Fruit fly (Drosophila melanogaster) whole organism, embryonic: Measurements from ENCODE around the gene mRpL12.

Experiments used
- CG10321 ChIP-seq: fragments of 200-800 bp; sonication (Bioruptor generic); IDR thresholded peaks from 2 replicates; pipeline ENCODE4 v1.3.6; 2022; ENCODE audit warnings: missing biosample characterization, missing genetic modification characterization
- CG10543 ChIP-seq: fragments of 200-800 bp; sonication (Bioruptor generic); optimal IDR thresholded peaks from 3 replicates; lab custom pipeline; 2017; ENCODE audit warnings: missing biosample characterization, mild to moderate bottlenecking, missing genetic modification characterization, moderate library complexity
- CG11504 ChIP-seq: fragments of 200-800 bp; sonication (Bioruptor generic); optimal IDR thresholded peaks from 3 replicates; lab custom pipeline; 2019; ENCODE audit warnings: missing biosample characterization, mild to moderate bottlenecking, missing genetic modification characterization, moderate library complexity
- CG18011 ChIP-seq: fragments of 200-800 bp; sonication (Bioruptor generic); optimal IDR thresholded peaks from 2 replicates; lab custom pipeline; 2017; ENCODE audit warnings: missing biosample characterization, missing genetic modification characterization, mild to moderate bottlenecking, moderate library complexity, missing genotype
- CG31224 ChIP-seq: fragments of 200-800 bp; sonication (Bioruptor generic); IDR thresholded peaks from 2 replicates; pipeline ENCODE4 v1.3.6; 2022; ENCODE audit warnings: missing biosample characterization, missing genetic modification characterization
- CG3407 ChIP-seq: fragments of 200-800 bp; sonication (Bioruptor generic); optimal IDR thresholded peaks from 2 replicates; lab custom pipeline; 2018; ENCODE audit warnings: missing biosample characterization, mild to moderate bottlenecking, missing genetic modification characterization
- CG42726 ChIP-seq: fragments of 200-800 bp; sonication (Bioruptor generic); IDR thresholded peaks from 2 replicates; pipeline ENCODE4 v1.3.6; 2022; ENCODE audit warnings: missing biosample characterization, missing genetic modification characterization; ENCODE audit not compliant: partially characterized antibody
- CG5953 ChIP-seq: fragments of 200-800 bp; sonication (Bioruptor generic); IDR thresholded peaks from 2 replicates; pipeline ENCODE4 v1.3.6; 2022; ENCODE audit warnings: missing biosample characterization, missing genetic modification characterization
- CG7372 ChIP-seq: fragments of 200-800 bp; sonication (Bioruptor generic); IDR thresholded peaks from 2 replicates; pipeline ENCODE4 v1.3.6; 2022; ENCODE audit warnings: missing biosample characterization, missing genetic modification characterization
- Dad ChIP-seq: fragments of 200-800 bp; sonication (Bioruptor generic); optimal IDR thresholded peaks from 3 replicates; lab custom pipeline; 2016; ENCODE audit warnings: missing biosample characterization, missing genetic modification characterization
- E2f1 ChIP-seq: fragments of 200-800 bp; sonication (Bioruptor generic); IDR thresholded peaks from 2 replicates; pipeline ENCODE4 v1.3.6; 2022; ENCODE audit warnings: missing biosample characterization, missing genetic modification characterization
- Hr39 ChIP-seq: fragments of >200 bp; optimal IDR thresholded peaks from 2 replicates; lab custom pipeline; 2017
- Hr78 ChIP-seq, 2 experiments: fragments of 200-800 bp in 1 of 2; fragments of >200 bp in 1 of 2; sonication (Bioruptor generic) in 1 of 2; optimal IDR thresholded peaks; 2 replicates each; lab custom pipeline; 2017 to 2019; ENCODE audit warnings: missing biosample characterization in 2 of 2, missing genetic modification characterization in 2 of 2, mild to moderate bottlenecking in 1 of 2, moderate library complexity in 1 of 2
- Jarid2 ChIP-seq: fragments of 200-800 bp; sonication (Bioruptor generic); optimal IDR thresholded peaks from 3 replicates; lab custom pipeline; 2017; ENCODE audit warnings: mild to moderate bottlenecking, missing biosample characterization, missing genetic modification reagents, missing genetic modification characterization
- MBD-R2 ChIP-seq: fragments of 200-800 bp; sonication (Bioruptor generic); IDR thresholded peaks from 2 replicates; pipeline ENCODE4 v1.3.6; 2022; ENCODE audit warnings: missing biosample characterization, missing genetic modification characterization
- MTF-1 ChIP-seq: fragments of 200-800 bp; sonication (Bioruptor generic); optimal IDR thresholded peaks from 2 replicates; lab custom pipeline; 2018; ENCODE audit warnings: missing biosample characterization, mild to moderate bottlenecking, missing genetic modification characterization, borderline replicate concordance
- NC2α ChIP-seq: fragments of 200-800 bp; sonication (Bioruptor generic); optimal IDR thresholded peaks from 2 replicates; lab custom pipeline; 2016; ENCODE audit warnings: missing biosample characterization, missing genetic modification characterization
- NC2β ChIP-seq: fragments of 200-800 bp; sonication (Bioruptor generic); optimal IDR thresholded peaks from 2 replicates; lab custom pipeline; 2016; ENCODE audit warnings: missing biosample characterization, missing genetic modification characterization
- Optix ChIP-seq: fragments of 200-800 bp; sonication (Bioruptor generic); IDR thresholded peaks from 3 replicates; pipeline ENCODE4 v1.3.6; 2022; ENCODE audit warnings: missing biosample characterization, missing genetic modification characterization
- Poxn ChIP-seq: fragments of 200-800 bp; sonication (Bioruptor generic); IDR thresholded peaks from 2 replicates; pipeline ENCODE4 v1.3.6; 2022; ENCODE audit warnings: missing biosample characterization, missing genetic modification characterization
- Rx ChIP-seq: fragments of 200-800 bp; sonication (Bioruptor generic); IDR thresholded peaks from 2 replicates; pipeline ENCODE4 v1.3.6; 2022; ENCODE audit warnings: missing biosample characterization, missing genetic modification characterization
- Tbp ChIP-seq: fragments of >200 bp; optimal IDR thresholded peaks from 2 replicates; lab custom pipeline; 2018; ENCODE audit warnings: missing biosample characterization, missing genetic modification characterization
- al ChIP-seq: fragments of 200-800 bp; sonication (Bioruptor generic); IDR thresholded peaks from 2 replicates; pipeline ENCODE4 v1.3.6; 2022; ENCODE audit warnings: missing biosample characterization, missing genetic modification characterization
- bbx ChIP-seq: fragments of 200-800 bp; sonication (Bioruptor generic); IDR thresholded peaks from 2 replicates; pipeline ENCODE4 v1.3.6; 2022; ENCODE audit warnings: missing biosample characterization, missing genetic modification characterization; ENCODE audit not compliant: partially characterized antibody
- btn ChIP-seq: fragments of 200-800 bp; sonication (Bioruptor generic); optimal IDR thresholded peaks from 2 replicates; lab custom pipeline; 2016; ENCODE audit warnings: missing biosample characterization, missing genetic modification characterization
- chm ChIP-seq: fragments of 200-800 bp; sonication (Bioruptor generic); IDR thresholded peaks from 2 replicates; pipeline ENCODE4 v1.3.6; 2022; ENCODE audit warnings: missing biosample characterization, missing genetic modification characterization
- crp ChIP-seq, 2 experiments: fragments of 200-800 bp; sonication (Bioruptor generic); optimal IDR thresholded peaks; 2 replicates in 1 of 2; 3 replicates in 1 of 2; lab custom pipeline; 2017; ENCODE audit warnings: missing biosample characterization in 2 of 2, missing genetic modification characterization in 2 of 2, mild to moderate bottlenecking in 1 of 2, moderate library complexity in 1 of 2
- dm ChIP-seq: fragments of 200-800 bp; sonication (Bioruptor generic); optimal IDR thresholded peaks from 3 replicates; lab custom pipeline; 2016; ENCODE audit warnings: missing biosample characterization, missing genetic modification characterization
- dpn ChIP-seq, 2 experiments: fragments of 200-800 bp; sonication (Bioruptor generic); optimal IDR thresholded peaks; 3 replicates each; lab custom pipeline; 2016; ENCODE audit warnings: missing biosample characterization in 2 of 2, missing genetic modification characterization in 2 of 2
- esg ChIP-seq: fragments of 200-800 bp; sonication (Bioruptor generic); conservative IDR thresholded peaks from 2 replicates; pipeline ENCODE4 v1.3.6; 2022; ENCODE audit warnings: missing biosample characterization, missing genetic modification characterization
- exex ChIP-seq: fragments of 200-800 bp; sonication (Bioruptor generic); optimal IDR thresholded peaks from 4 replicates; lab custom pipeline; 2018; ENCODE audit warnings: missing biosample characterization, mild to moderate bottlenecking, missing genetic modification characterization, moderate library complexity
- eyg ChIP-seq: fragments of 200-800 bp; sonication (Bioruptor generic); optimal IDR thresholded peaks from 3 replicates; lab custom pipeline; 2016; ENCODE audit warnings: missing biosample characterization, missing genetic modification characterization
- gce ChIP-seq: fragments of 200-800 bp; sonication (Bioruptor generic); IDR thresholded peaks from 3 replicates; pipeline ENCODE4 v1.3.6; 2022; ENCODE audit warnings: missing biosample characterization, missing genetic modification characterization
- gcm ChIP-seq: fragments of 200-800 bp; sonication (Bioruptor generic); optimal IDR thresholded peaks from 2 replicates; lab custom pipeline; 2019; ENCODE audit warnings: missing biosample characterization, mild to moderate bottlenecking, missing genetic modification characterization, moderate library complexity
- lmd ChIP-seq: fragments of 200-800 bp; sonication (Bioruptor generic); IDR thresholded peaks from 2 replicates; pipeline ENCODE4 v1.3.6; 2022; ENCODE audit warnings: missing biosample characterization, missing genetic modification characterization
- maf-S ChIP-seq: fragments of 200-800 bp; sonication (Bioruptor generic); optimal IDR thresholded peaks from 2 replicates; lab custom pipeline; 2016; ENCODE audit warnings: missing biosample characterization, missing genetic modification characterization
- psq ChIP-seq: fragments of 200-800 bp; sonication (Bioruptor generic); optimal IDR thresholded peaks from 2 replicates; lab custom pipeline; 2017; ENCODE audit warnings: missing biosample characterization, missing genetic modification characterization
- pum ChIP-seq: fragments of 200-800 bp; sonication (Bioruptor generic); optimal IDR thresholded peaks from 2 replicates; lab custom pipeline; 2016; ENCODE audit warnings: missing biosample characterization, missing genetic modification characterization
- ranshi ChIP-seq: fragments of 200-800 bp; sonication (Bioruptor generic); IDR thresholded peaks from 2 replicates; pipeline ENCODE4 v1.3.6; 2022; ENCODE audit warnings: missing biosample characterization, missing genetic modification characterization
- salm ChIP-seq: fragments of 200-800 bp; sonication (Bioruptor generic); optimal IDR thresholded peaks from 2 replicates; lab custom pipeline; 2018; ENCODE audit warnings: missing biosample characterization, mild to moderate bottlenecking, missing genetic modification characterization
- schlank ChIP-seq: fragments of 200-800 bp; sonication (Bioruptor generic); optimal IDR thresholded peaks from 2 replicates; lab custom pipeline; 2018; ENCODE audit warnings: missing biosample characterization, mild to moderate bottlenecking, missing genetic modification characterization
- sima ChIP-seq: fragments of 200-800 bp; sonication (Bioruptor generic); optimal IDR thresholded peaks from 2 replicates; lab custom pipeline; 2016; ENCODE audit warnings: missing biosample characterization, missing genetic modification characterization
- stwl ChIP-seq: fragments of 200-800 bp; sonication (Bioruptor generic); optimal IDR thresholded peaks from 3 replicates; lab custom pipeline; 2018; ENCODE audit warnings: missing biosample characterization, mild to moderate bottlenecking, missing genetic modification characterization, moderate library complexity
- tio ChIP-seq: fragments of 200-800 bp; sonication (Bioruptor generic); optimal IDR thresholded peaks from 2 replicates; lab custom pipeline; 2017; ENCODE audit warnings: missing biosample characterization, missing genetic modification characterization, inconsistent platforms
- tll ChIP-seq, 2 experiments: fragments of 200-800 bp in 1 of 2; fragments of >200 bp in 1 of 2; sonication (Bioruptor generic) in 1 of 2; optimal IDR thresholded peaks; 2 replicates each; lab custom pipeline; 2017 to 2019; ENCODE audit warnings: missing biosample characterization in 2 of 2, missing genetic modification characterization in 2 of 2, mild to moderate bottlenecking in 1 of 2, moderate library complexity in 1 of 2
- unc-4 ChIP-seq: fragments of 200-800 bp; sonication (Bioruptor generic); IDR thresholded peaks from 2 replicates; pipeline ENCODE4 v1.3.6; 2022; ENCODE audit warnings: missing biosample characterization, missing genetic modification characterization; ENCODE audit not compliant: partially characterized antibody
- wdn ChIP-seq: fragments of 200-800 bp; sonication (Bioruptor generic); IDR thresholded peaks from 2 replicates; pipeline ENCODE4 v1.3.6; 2022; ENCODE audit warnings: missing biosample characterization, missing genetic modification characterization
- wor ChIP-seq: fragments of 200-800 bp; sonication (Bioruptor generic); IDR thresholded peaks from 2 replicates; pipeline ENCODE4 v1.3.6; 2022; ENCODE audit warnings: missing biosample characterization, missing genetic modification characterization
- z ChIP-seq: fragments of 200-800 bp; sonication (Bioruptor generic); IDR thresholded peaks from 3 replicates; pipeline ENCODE4 v1.3.6; 2022; ENCODE audit warnings: missing biosample characterization, missing genetic modification characterization
- zen ChIP-seq: fragments of 200-800 bp; sonication (Bioruptor generic); optimal IDR thresholded peaks from 3 replicates; lab custom pipeline; 2018; ENCODE audit warnings: missing biosample characterization, mild to moderate bottlenecking, missing genetic modification characterization, moderate library complexity

The mRpL12 gene

dm6 chr3L:8996173-8996767 lies 39.7 kb downstream of the mRpL12 start (continued):
- TF ChIP-seq pum = peak; percentile 54
- no peak for TF ChIP-seq btn (GFP tag; lab: Kevin White, UChicago)
- TF ChIP-seq Jarid2 (GFP tag; lab: Kevin White, UChicago) = no peak
- TF ChIP-seq zen = peak; percentile 8
- no peak for TF ChIP-seq sima (GFP tag; lab: Kevin White, UChicago)
- TF ChIP-seq Hr78 (GFP tag; optimal IDR thresholded peaks at IDR 0.05; lab: Kevin White, UChicago) = no peak
- 0 out of 3 replicates have a peak, but pooled peaks have one; percentile 46 for TF ChIP-seq gce (GFP tag; lab: Robert Waterston, UW)
- TF ChIP-seq Tbp = no peak
- peak; percentile 37 to 71 for TF ChIP-seq dpn (GFP tag; optimal IDR thresholded peaks at IDR 0.05; lab: Kevin White, UChicago)
- no peak for TF ChIP-seq tll (GFP tag; optimal IDR thresholded peaks at IDR 0.05; lab: Kevin White, UChicago)
- no peak for TF ChIP-seq gcm (GFP tag; lab: Kevin White, UChicago)
- no peak for TF ChIP-seq eyg
- 0 out of 2 replicates have a peak, but pooled peaks have one; percentile 48 for TF ChIP-seq CG31224 (GFP tag; lab: Robert Waterston, UW)
- TF ChIP-seq tio (GFP tag; lab: Kevin White, UChicago) = no peak
- TF ChIP-seq Hr39 (lab: Kevin White, UChicago) = no peak
- peak; percentile 11 for TF ChIP-seq NC2β (GFP tag; lab: Kevin White, UChicago)
- peak; percentile 64 for TF ChIP-seq Rx (GFP tag; lab: Robert Waterston, UW)
- TF ChIP-seq Poxn (GFP tag; lab: Robert Waterston, UW) = no peak
- TF ChIP-seq chm (GFP tag; lab: Robert Waterston, UW) = peak; percentile 68; the same call in 1 of the 2 replicates
- no peak for TF ChIP-seq schlank (tag; lab: Kevin White, UChicago)
- TF ChIP-seq E2f1 (GFP tag; lab: Robert Waterston, UW) = peak; percentile 66
- TF ChIP-seq psq = no peak
- 0 out of 2 replicates have a peak, but pooled peaks have one; percentile 11 for TF ChIP-seq CG7372 (GFP tag; lab: Robert Waterston, UW)
- peak; percentile 50 for TF ChIP-seq esg (GFP tag; lab: Robert Waterston, UW)
- TF ChIP-seq CG3407 (GFP tag; lab: Kevin White, UChicago) = peak; percentile 40
- no peak for TF ChIP-seq CG42726 (GFP tag; lab: Robert Waterston, UW)
- TF ChIP-seq Dad (GFP tag; lab: Kevin White, UChicago) = no peak
- no peak for TF ChIP-seq CG10543 (GFP tag; lab: Kevin White, UChicago)
- TF ChIP-seq crp (GFP tag; optimal IDR thresholded peaks at IDR 0.05; lab: Kevin White, UChicago) = no peak
- peak; percentile 10 for TF ChIP-seq dm (GFP tag; lab: Kevin White, UChicago)
- TF ChIP-seq maf-S (GFP tag; lab: Kevin White, UChicago) = peak; percentile 10
- TF ChIP-seq salm (tag; lab: Kevin White, UChicago) = peak; percentile 34
- peak; percentile 47; the same call in 1 of the 2 replicates for TF ChIP-seq al (GFP tag; lab: Robert Waterston, UW)
- TF ChIP-seq CG5953 (GFP tag; lab: Robert Waterston, UW) = peak; percentile 27; the same call in 1 of the 2 replicates
- TF ChIP-seq exex (tag; lab: Kevin White, UChicago) = no peak
- peak; percentile 51; the same call in 1 of the 2 replicates for TF ChIP-seq MBD-R2 (GFP tag; lab: Robert Waterston, UW)
- no peak for TF ChIP-seq bbx
- no peak for TF ChIP-seq stwl (tag; lab: Kevin White, UChicago)
- TF ChIP-seq CG18011 (GFP tag; lab: Kevin White, UChicago) = no peak
- peak; percentile 60 for TF ChIP-seq wor (GFP tag; lab: Robert Waterston, UW)
- TF ChIP-seq Optix (GFP tag; lab: Robert Waterston, UW) = 0 out of 3 replicates have a peak, but pooled peaks have one; percentile 25
- TF ChIP-seq ranshi = peak; percentile 62; the same call in 1 of the 2 replicates
- peak; percentile 21 for TF ChIP-seq MTF-1
- no peak for TF ChIP-seq unc-4 (GFP tag; lab: Robert Waterston, UW)
- peak; percentile 28; the same call in 1 of the 2 replicates for TF ChIP-seq wdn
- TF ChIP-seq CG10321 (GFP tag; lab: Robert Waterston, UW) = no peak
- no peak for TF ChIP-seq z (GFP tag; lab: Robert Waterston, UW)
- no peak for TF ChIP-seq NC2α
- peak; percentile 66 for TF ChIP-seq lmd
- TF ChIP-seq CG11504 (tag; lab: Kevin White, UChicago) = no peak
